3 worm cellular contexts compared by ENCODE assay signal in the genomic region with DNA sequence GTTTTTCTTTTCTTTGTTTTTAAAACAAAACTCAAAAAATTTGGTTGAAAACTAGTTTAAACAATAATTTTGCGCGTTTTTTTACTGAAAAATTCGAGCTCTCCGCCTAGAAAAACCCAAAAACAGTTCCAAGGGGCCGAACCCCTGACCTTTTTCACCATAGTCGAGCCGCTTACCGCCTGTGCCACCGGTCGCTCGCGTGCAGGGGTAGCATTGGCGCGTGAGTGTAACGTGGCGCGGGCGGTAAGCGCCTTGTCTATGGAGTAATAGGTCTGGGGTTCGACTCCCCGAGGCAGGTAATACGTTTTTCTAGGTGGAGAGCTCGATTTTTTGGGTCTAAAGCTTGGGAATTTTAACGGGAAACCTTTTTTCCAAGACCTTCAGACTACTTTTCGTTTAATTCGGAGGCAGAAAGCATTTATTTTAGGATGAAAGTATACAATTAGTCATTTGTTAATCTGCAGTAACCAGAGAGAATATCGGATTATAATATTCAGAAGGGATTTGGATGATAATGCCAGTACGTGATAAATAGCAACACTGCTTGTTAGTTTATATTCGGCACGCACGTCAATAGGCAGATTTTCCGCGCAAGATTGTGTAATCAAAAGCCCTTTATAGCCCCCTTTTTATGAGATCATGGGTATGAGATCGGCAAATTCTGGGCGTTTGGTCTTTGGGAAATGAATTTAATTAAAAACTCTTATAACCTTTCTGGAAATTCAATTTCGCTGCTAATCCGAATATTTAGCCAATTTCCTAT.
TF ChIP-seq lines count a peak whose summit lies in the region.

No protein-coding gene starts in this region.

TF ChIP-seq in whole organism, L1 larva, 84 proteins besides CTCF, POLR2A, EP300 and RAD21:
- peak; percentile 9 for TF ChIP-seq sox-4 (tag; optimal IDR thresholded peaks at IDR 0.05; lab: Kevin White, UChicago)
- TF ChIP-seq sup-37 (GFP tag; optimal IDR thresholded peaks at IDR 0.05; lab: Kevin White, UChicago), result no peak
- no peak for TF ChIP-seq mdl-1 (tag; optimal IDR thresholded peaks at IDR 0.05; lab: Kevin White, UChicago)
- TF ChIP-seq dsc-1 (tag; optimal IDR thresholded peaks at IDR 0.05; lab: Kevin White, UChicago), result peak; percentile 93
- peak; percentile 20 for TF ChIP-seq pax-3 (tag; optimal IDR thresholded peaks at IDR 0.05; lab: Kevin White, UChicago)
- TF ChIP-seq ceh-8 (GFP tag; optimal IDR thresholded peaks at IDR 0.05; lab: Kevin White, UChicago), result peak; percentile 28
- TF ChIP-seq fkh-8 (tag; optimal IDR thresholded peaks at IDR 0.05; lab: Kevin White, UChicago), result peak; percentile 63
- peak; percentile 8 for TF ChIP-seq mef-2 (tag; optimal IDR thresholded peaks at IDR 0.05; lab: Kevin White, UChicago)
- no peak for TF ChIP-seq nhr-85 (tag; lab: Kevin White, UChicago)
- no peak for TF ChIP-seq nhr-20 (tag; optimal IDR thresholded peaks at IDR 0.05; lab: Kevin White, UChicago)
- TF ChIP-seq nhr-47 (tag; optimal IDR thresholded peaks at IDR 0.05; lab: Kevin White, UChicago), result peak; percentile 40

TF ChIP-seq in whole organism, L4 larva, 104 proteins besides CTCF, POLR2A, EP300 and RAD21:
- TF ChIP-seq nhr-11 (tag; optimal IDR thresholded peaks at IDR 0.05; lab: Kevin White, UChicago) (peak; percentile 4), unc-62 (GFP tag; optimal IDR thresholded peaks at IDR 0.05 in 1 of 2; lab: Kevin White, UChicago) (peak in 1 of 2 experiments; percentile 2), unc-62 (tag; optimal IDR thresholded peaks at IDR 0.05; lab: Kevin White, UChicago) (no peak), aha-1 (tag; lab: Kevin White, UChicago) (peak; percentile 81), nhr-111 (GFP tag; optimal IDR thresholded peaks at IDR 0.05; lab: Kevin White, UChicago) (no peak), lsy-2 (tag; optimal IDR thresholded peaks at IDR 0.05; lab: Kevin White, UChicago) (no peak), D1046.2 (GFP tag; IDR thresholded peaks at IDR 0.05; lab: Robert Waterston, UW) (no peak), set-16 (GFP tag; IDR thresholded peaks at IDR 0.05; lab: Robert Waterston, UW) (peak; percentile 55), daf-16 (GFP tag; optimal IDR thresholded peaks at IDR 0.05; lab: Kevin White, UChicago) (no peak), daf-16 (tag; optimal IDR thresholded peaks at IDR 0.05; lab: Kevin White, UChicago) (no peak)

TF ChIP-seq in whole organism, young adult, 124 proteins besides CTCF, POLR2A, EP300 and RAD21:
- TF ChIP-seq snpc-1.1 (tag; optimal IDR thresholded peaks at IDR 0.05; lab: Kevin White, UChicago; ENCODE audit: insufficient read depth), result no peak
- no peak for TF ChIP-seq athp-1 (tag; optimal IDR thresholded peaks at IDR 0.05; lab: Kevin White, UChicago)
- TF ChIP-seq dox-1 (GFP tag; IDR thresholded peaks at IDR 0.05; lab: Robert Waterston, UW), result no peak
- no peak for TF ChIP-seq nhr-120 (GFP tag; IDR thresholded peaks at IDR 0.05; lab: Robert Waterston, UW)
- TF ChIP-seq chd-7 (tag; optimal IDR thresholded peaks at IDR 0.05; lab: Kevin White, UChicago), result no peak
- no peak for TF ChIP-seq rec-8 (tag; optimal IDR thresholded peaks at IDR 0.05; lab: Kevin White, UChicago)
- peak; percentile 72 for TF ChIP-seq tbp1 (GFP tag; optimal IDR thresholded peaks at IDR 0.05; lab: Kevin White, UChicago)
- peak; percentile 5 for TF ChIP-seq lsl-1 (GFP tag; optimal IDR thresholded peaks at IDR 0.05; lab: Kevin White, UChicago)
- no peak for TF ChIP-seq mel-28 (tag; optimal IDR thresholded peaks at IDR 0.05; lab: Kevin White, UChicago; ENCODE audit: borderline replicate concordance)
- TF ChIP-seq let-526 (GFP tag; IDR thresholded peaks at IDR 0.05; lab: Robert Waterston, UW), result no peak
- no peak for TF ChIP-seq F10E7.11 (tag; optimal IDR thresholded peaks at IDR 0.05; lab: Kevin White, UChicago)
- TF ChIP-seq C17E4.6 (GFP tag; IDR thresholded peaks at IDR 0.05; lab: Robert Waterston, UW), result no peak
- no peak for TF ChIP-seq aptf-3 (GFP tag; IDR thresholded peaks at IDR 0.05; lab: Robert Waterston, UW)
- no peak for TF ChIP-seq lin-54 (GFP tag; optimal IDR thresholded peaks at IDR 0.05; lab: Kevin White, UChicago)
- peak; percentile 39; the same call in 1 of the 2 replicates for TF ChIP-seq D2030.7 (GFP tag; IDR thresholded peaks at IDR 0.05; lab: Robert Waterston, UW)
- 0 out of 2 replicates have a peak, but pooled peaks have one; percentile 46 for TF ChIP-seq zfh-2 (GFP tag; conservative IDR thresholded peaks at IDR 0.05; lab: Robert Waterston, UW)
- TF ChIP-seq rpc-1 (optimal IDR thresholded peaks at IDR 0.05; lab: Kevin White, UChicago), result no peak
- peak; percentile 40 for TF ChIP-seq rpc-1 (tag; optimal IDR thresholded peaks at IDR 0.05; lab: Kevin White, UChicago)
TF ChIP-seq in whole organism, young adult: peak in this region for 5.
